Worm (Caenorhabditis elegans) whole organism, L4 larva: ENCODE results near the gene tsp-13.

Source experiments
- daf-16 ChIP-seq, 3 experiments: sonication (generic microtip); optimal IDR thresholded peaks; 2 replicates each; lab custom pipeline; 2016 to 2017; ENCODE audit warnings: missing genetic modification characterization in 3 of 3, missing genetic modification reagents in 3 of 3, mild to moderate bottlenecking in 2 of 3, missing compliant biosample characterization in 2 of 3, missing biosample characterization in 1 of 3, moderate library complexity in 1 of 3
- fkh-10 ChIP-seq: fragments of 150-350 bp; optimal IDR thresholded peaks from 2 replicates; lab custom pipeline; 2014; ENCODE audit warnings: missing biosample characterization, missing genetic modification reagents, missing genetic modification characterization
- mdl-1 ChIP-seq, 2 experiments: fragments of 150-350 bp in 1 of 2; sonication (generic microtip) in 1 of 2; optimal IDR thresholded peaks; 2 replicates each; lab custom pipeline; 2014 to 2017; ENCODE audit warnings: missing biosample characterization in 2 of 2, missing genetic modification characterization in 2 of 2
- nhr-237 ChIP-seq: sonication (generic microtip); optimal IDR thresholded peaks from 2 replicates; lab custom pipeline; 2017; ENCODE audit warnings: missing biosample characterization, missing genetic modification characterization
- pha-4 ChIP-seq, 2 experiments: fragments of 150-350 bp in 1 of 2; fragments of 200-800 bp in 1 of 2; sonication (Bioruptor generic) in 1 of 2; IDR thresholded peaks in 1 of 2; optimal IDR thresholded peaks in 1 of 2; 2 replicates each; pipeline versions ENCODE4 v1.3.6 to Lab custom; 2014 to 2022; ENCODE audit warnings: missing genetic modification characterization in 2 of 2, missing genetic modification reagents in 2 of 2, missing biosample characterization in 1 of 2, missing compliant biosample characterization in 1 of 2
- pqm-1 ChIP-seq: sonication (generic microtip); optimal IDR thresholded peaks from 2 replicates; lab custom pipeline; 2017; ENCODE audit warnings: missing biosample characterization, missing genetic modification characterization
- snpc-4 ChIP-seq: fragments of 150-350 bp; optimal IDR thresholded peaks from 2 replicates; lab custom pipeline; 2014; ENCODE audit warnings: missing biosample characterization, missing genetic modification characterization
- vab-7 ChIP-seq: fragments of 200-800 bp; sonication (Bioruptor generic); IDR thresholded peaks from 2 replicates; pipeline ENCODE4 v1.3.6; 2022; ENCODE audit warnings: missing genetic modification reagents, missing genetic modification characterization, missing compliant biosample characterization
- ztf-11 ChIP-seq: fragments of 150-350 bp; optimal IDR thresholded peaks from 2 replicates; lab custom pipeline; 2014; ENCODE audit warnings: missing biosample characterization, missing genetic modification characterization

- TF ChIP-seq pqm-1 (tag; lab: Kevin White, UChicago) (peak; percentile 22), nhr-237 (no peak), pha-4 (GFP tag; IDR thresholded peaks at IDR 0.05; lab: Robert Waterston, UW) (no peak), pha-4 (tag; optimal IDR thresholded peaks at IDR 0.05; lab: Kevin White, UChicago) (no peak), snpc-4 (tag; lab: Kevin White, UChicago) (no peak), vab-7 (GFP tag; lab: Robert Waterston, UW) (no peak), mdl-1 (tag; optimal IDR thresholded peaks at IDR 0.05; lab: Kevin White, UChicago) (peak in 1 of 2 experiments; percentile 65), fkh-10 (GFP tag; lab: Kevin White, UChicago) (no peak), ztf-11 (tag; lab: Kevin White, UChicago) (no peak), daf-16 (GFP tag; optimal IDR thresholded peaks at IDR 0.05; lab: Kevin White, UChicago) (no peak), daf-16 (tag; optimal IDR thresholded peaks at IDR 0.05; lab: Kevin White, UChicago) (peak; percentile 74)
Measured at ce11 chrV:19205450-19205849, 51.5 kb downstream of the tsp-13 start.
